Worm (Caenorhabditis elegans) whole organism, young adult: ENCODE data around the gene F26A1.7.

ENCODE experiments used
- Y56A3A.18 ChIP-seq: fragments of 200-800 bp; sonication (Bioruptor generic); IDR thresholded peaks from 2 replicates; pipeline ENCODE4 v1.3.6; 2022; ENCODE audit warnings: missing genetic modification reagents, missing genetic modification characterization, missing compliant biosample characterization
- ama-1 ChIP-seq, 3 experiments: fragments of 150-350 bp in 1 of 3; sonication (generic microtip) in 2 of 3; optimal IDR thresholded peaks; 2 replicates each; lab custom pipeline; 2014 to 2018; ENCODE audit warnings: missing biosample characterization in 2 of 3, missing genetic modification characterization in 2 of 3, missing genetic modification reagents in 2 of 3

DNA sequence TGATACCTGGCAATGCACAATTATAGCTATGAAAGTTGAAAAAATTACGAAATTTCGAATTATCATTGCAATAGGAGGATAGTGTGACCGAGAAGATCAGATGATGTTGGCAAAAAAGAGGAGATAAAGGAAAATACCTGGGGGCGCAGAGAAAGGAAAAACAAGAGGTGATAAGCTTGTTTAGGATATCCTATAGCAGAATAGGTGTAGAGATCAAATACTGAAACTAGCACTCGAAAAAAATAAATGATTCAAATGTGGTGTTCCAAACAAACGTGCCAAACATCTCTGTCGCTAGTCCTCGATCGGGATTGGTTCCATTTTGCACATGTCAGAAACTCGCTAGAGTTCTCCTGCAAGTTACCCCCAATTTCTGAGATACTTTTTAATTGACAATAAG is 9.7 kb upstream of the F26A1.7 start, which contains the start of gene F26A1.9:
- TF ChIP-seq Y56A3A.18 (GFP tag; lab: Robert Waterston, UW) = no peak
- TF ChIP-seq ama-1 (optimal IDR thresholded peaks at IDR 0.05; lab: Kevin White, UChicago) = no peak
- no peak for TF ChIP-seq ama-1 (GFP tag; optimal IDR thresholded peaks at IDR 0.05; lab: Kevin White, UChicago)
